Worm (Caenorhabditis elegans) whole organism, L1 larva: ENCODE data around the gene F09C8.1.

Experiments used
- C04F5.9 ChIP-seq: sonication (generic microtip); optimal IDR thresholded peaks from 2 replicates; lab custom pipeline; 2016; ENCODE audit warnings: missing genetic modification characterization, missing compliant biosample characterization
- C16A3.4 ChIP-seq: fragments of 150-350 bp; optimal IDR thresholded peaks from 2 replicates; lab custom pipeline; 2014; ENCODE audit warnings: missing biosample characterization, missing genetic modification characterization
- C34B4.2 ChIP-seq: sonication (generic microtip); optimal IDR thresholded peaks from 2 replicates; lab custom pipeline; 2017; ENCODE audit warnings: mild to moderate bottlenecking, missing genetic modification characterization, missing compliant biosample characterization
- aha-1 ChIP-seq: fragments of 150-350 bp; optimal IDR thresholded peaks from 2 replicates; lab custom pipeline; 2014; ENCODE audit warnings: missing biosample characterization, missing genetic modification characterization
- alr-1 ChIP-seq: fragments of 200-800 bp; sonication (Bioruptor generic); optimal IDR thresholded peaks from 2 replicates; lab custom pipeline; 2018; ENCODE audit warnings: borderline replicate concordance, mild to moderate bottlenecking, missing genetic modification characterization, missing compliant biosample characterization
- aly-2 ChIP-seq: fragments of 150-350 bp; optimal IDR thresholded peaks from 2 replicates; lab custom pipeline; 2014; ENCODE audit warnings: missing biosample characterization, missing genetic modification characterization
- ama-1 ChIP-seq: fragments of 150-350 bp; optimal IDR thresholded peaks from 2 replicates; lab custom pipeline; 2014
- blmp-1 ChIP-seq: fragments of 150-350 bp; optimal IDR thresholded peaks from 2 replicates; lab custom pipeline; 2014; ENCODE audit warnings: missing biosample characterization, missing genetic modification characterization
- ceh-63 ChIP-seq: fragments of 200-800 bp; sonication (Bioruptor generic); optimal IDR thresholded peaks from 2 replicates; lab custom pipeline; 2018; ENCODE audit warnings: mild to moderate bottlenecking, missing genetic modification characterization, missing compliant biosample characterization
- ceh-8 ChIP-seq: fragments of 200-800 bp; sonication (Bioruptor generic); optimal IDR thresholded peaks from 2 replicates; lab custom pipeline; 2018; ENCODE audit warnings: mild to moderate bottlenecking, missing genetic modification characterization, moderate library complexity, missing compliant biosample characterization
- ceh-88 ChIP-seq: fragments of 200-800 bp; sonication (Bioruptor generic); IDR thresholded peaks from 2 replicates; pipeline ENCODE4 v1.3.6; 2022; ENCODE audit warnings: missing genetic modification characterization, missing compliant biosample characterization
- efl-1 ChIP-seq, 4 experiments: fragments of 150-350 bp; optimal IDR thresholded peaks in 3 of 4; peaks in 1 of 4; 1 replicate in 1 of 4; 2 replicates in 3 of 4; lab custom pipeline; 2014; ENCODE audit warnings: missing biosample characterization in 2 of 4, missing genetic modification characterization in 2 of 4, missing genetic modification reagents in 2 of 4
- efl-3 ChIP-seq: fragments of 200-800 bp; sonication (Bioruptor generic); optimal IDR thresholded peaks from 2 replicates; lab custom pipeline; 2018; ENCODE audit warnings: mild to moderate bottlenecking, missing genetic modification characterization, missing compliant biosample characterization
- ets-5 ChIP-seq: fragments of 200-800 bp; sonication (Bioruptor generic); IDR thresholded peaks from 2 replicates; pipeline ENCODE4 v1.3.6; 2022; ENCODE audit warnings: missing genetic modification characterization, missing compliant biosample characterization
- fkh-10 ChIP-seq: sonication (generic microtip); optimal IDR thresholded peaks from 2 replicates; lab custom pipeline; 2017; ENCODE audit warnings: missing biosample characterization, missing genetic modification reagents, missing genetic modification characterization
- fkh-8 ChIP-seq: sonication (generic microtip); optimal IDR thresholded peaks from 2 replicates; lab custom pipeline; 2016; ENCODE audit warnings: mild to moderate bottlenecking, missing genetic modification characterization, missing compliant biosample characterization
- fos-1 ChIP-seq: fragments of 150-350 bp; optimal IDR thresholded peaks from 2 replicates; lab custom pipeline; 2014; ENCODE audit warnings: missing biosample characterization, missing genetic modification characterization
- hlh-17 ChIP-seq: fragments of 200-800 bp; sonication (Bioruptor generic); optimal IDR thresholded peaks from 2 replicates; lab custom pipeline; 2018; ENCODE audit warnings: missing genetic modification characterization, mild to moderate bottlenecking, missing compliant biosample characterization, moderate library complexity, borderline replicate concordance
- hlh-4 ChIP-seq: sonication (generic microtip); optimal IDR thresholded peaks from 2 replicates; lab custom pipeline; 2016; ENCODE audit warnings: mild to moderate bottlenecking, missing genetic modification characterization, missing compliant biosample characterization
- isw-1 ChIP-seq: fragments of 200-800 bp; sonication (Bioruptor generic); IDR thresholded peaks from 2 replicates; pipeline ENCODE4 v1.3.6; 2022; ENCODE audit warnings: missing genetic modification characterization, missing compliant biosample characterization
- lin-14 ChIP-seq: fragments of 200-800 bp; sonication (Bioruptor generic); optimal IDR thresholded peaks from 2 replicates; lab custom pipeline; 2018; ENCODE audit warnings: mild to moderate bottlenecking, missing genetic modification characterization, moderate library complexity, missing compliant biosample characterization
- lin-15B ChIP-seq: fragments of 150-350 bp; sonication (generic microtip); optimal IDR thresholded peaks from 3 replicates; lab custom pipeline; 2014; ENCODE audit warnings: missing biosample characterization, missing genetic modification characterization
- lin-35 ChIP-seq, 2 experiments: fragments of 150-350 bp; optimal IDR thresholded peaks; 2 replicates each; lab custom pipeline; 2014; ENCODE audit warnings: missing biosample characterization in 2 of 2, missing genetic modification characterization in 2 of 2, missing genetic modification reagents in 2 of 2
- lin-39 ChIP-seq: fragments of 150-350 bp; optimal IDR thresholded peaks from 2 replicates; lab custom pipeline; 2014; ENCODE audit warnings: missing biosample characterization, missing genetic modification reagents, missing genetic modification characterization
- lir-3 ChIP-seq: sonication (generic microtip); optimal IDR thresholded peaks from 2 replicates; lab custom pipeline; 2016; ENCODE audit warnings: mild to moderate bottlenecking, missing genetic modification characterization, moderate library complexity, missing compliant biosample characterization; ENCODE audit not compliant: poor library complexity
- lsy-2 ChIP-seq, 2 experiments: fragments of 150-350 bp; optimal IDR thresholded peaks; 2 replicates each; lab custom pipeline; 2014; ENCODE audit warnings: missing biosample characterization in 2 of 2, missing genetic modification characterization in 2 of 2
- mab-9 ChIP-seq: fragments of 200-800 bp; sonication (Bioruptor generic); IDR thresholded peaks from 2 replicates; pipeline ENCODE4 v1.3.6; 2022; ENCODE audit warnings: missing genetic modification reagents, missing genetic modification characterization, missing compliant biosample characterization
- mdl-1 ChIP-seq, 2 experiments: fragments of 150-350 bp; optimal IDR thresholded peaks; 2 replicates each; lab custom pipeline; 2014 to 2017; ENCODE audit warnings: missing biosample characterization in 2 of 2, missing genetic modification characterization in 2 of 2, inconsistent platforms in 1 of 2
- mef-2 ChIP-seq: fragments of 150-350 bp; optimal IDR thresholded peaks from 2 replicates; lab custom pipeline; 2014; ENCODE audit warnings: missing biosample characterization, missing genetic modification characterization
- mep-1 ChIP-seq: fragments of 150-350 bp; optimal IDR thresholded peaks from 2 replicates; lab custom pipeline; 2014; ENCODE audit warnings: missing biosample characterization, missing genetic modification characterization
- nhr-11 ChIP-seq: fragments of 150-350 bp; optimal IDR thresholded peaks from 2 replicates; lab custom pipeline; 2014; ENCODE audit warnings: missing biosample characterization, missing genetic modification characterization
- nhr-19 ChIP-seq: fragments of 200-800 bp; sonication (Bioruptor generic); conservative IDR thresholded peaks from 2 replicates; pipeline ENCODE4 v1.3.6; 2022; ENCODE audit warnings: missing genetic modification characterization, missing compliant biosample characterization
- nhr-47 ChIP-seq: sonication (generic microtip); optimal IDR thresholded peaks from 2 replicates; lab custom pipeline; 2016; ENCODE audit warnings: mild to moderate bottlenecking, missing genetic modification characterization, moderate library complexity, missing compliant biosample characterization
- nhr-71 ChIP-seq: sonication (generic microtip); optimal IDR thresholded peaks from 2 replicates; lab custom pipeline; 2016; ENCODE audit warnings: mild to moderate bottlenecking, missing genetic modification characterization, moderate library complexity, missing compliant biosample characterization
- nhr-77 ChIP-seq: fragments of 150-350 bp; optimal IDR thresholded peaks from 2 replicates; lab custom pipeline; 2014; ENCODE audit warnings: missing biosample characterization, missing genetic modification characterization
- nhr-84 ChIP-seq: sonication (generic microtip); optimal IDR thresholded peaks from 2 replicates; lab custom pipeline; 2017; ENCODE audit warnings: missing biosample characterization, missing genetic modification characterization
- nhr-90 ChIP-seq: sonication (generic microtip); optimal IDR thresholded peaks from 2 replicates; lab custom pipeline; 2016; ENCODE audit warnings: mild to moderate bottlenecking, missing genetic modification characterization, missing compliant biosample characterization; ENCODE audit not compliant: poor library complexity
- pqm-1 ChIP-seq: sonication (generic microtip); optimal IDR thresholded peaks from 3 replicates; lab custom pipeline; 2017; ENCODE audit warnings: missing biosample characterization, missing genetic modification characterization
- rnt-1 ChIP-seq: sonication (generic microtip); optimal IDR thresholded peaks from 2 replicates; lab custom pipeline; 2016; ENCODE audit warnings: mild to moderate bottlenecking, missing genetic modification characterization, moderate library complexity, missing compliant biosample characterization
- snpc-4 ChIP-seq: fragments of 150-350 bp; optimal IDR thresholded peaks from 2 replicates; lab custom pipeline; 2014; ENCODE audit warnings: missing biosample characterization, missing genetic modification characterization
- snu-23 ChIP-seq: sonication (generic microtip); optimal IDR thresholded peaks from 2 replicates; lab custom pipeline; 2016; ENCODE audit warnings: missing genetic modification characterization, missing compliant biosample characterization
- sox-4 ChIP-seq: sonication (generic microtip); optimal IDR thresholded peaks from 2 replicates; lab custom pipeline; 2016; ENCODE audit warnings: missing genetic modification characterization, missing compliant biosample characterization
- sptf-1 ChIP-seq: fragments of 150-350 bp; optimal IDR thresholded peaks from 2 replicates; lab custom pipeline; 2014; ENCODE audit warnings: missing biosample characterization, missing genetic modification characterization
- unc-130 ChIP-seq: fragments of 150-350 bp; optimal IDR thresholded peaks from 2 replicates; lab custom pipeline; 2017; ENCODE audit warnings: missing biosample characterization, missing genetic modification characterization, inconsistent platforms
- unc-30 ChIP-seq: sonication (generic microtip); optimal IDR thresholded peaks from 2 replicates; lab custom pipeline; 2017; ENCODE audit warnings: missing biosample characterization, missing genetic modification characterization
- unc-62 ChIP-seq: fragments of 150-350 bp; optimal IDR thresholded peaks from 2 replicates; lab custom pipeline; 2014; ENCODE audit warnings: missing biosample characterization, missing genetic modification reagents, missing genetic modification characterization
- vab-15 ChIP-seq: sonication (generic microtip); optimal IDR thresholded peaks from 2 replicates; lab custom pipeline; 2017; ENCODE audit warnings: missing genotype, mild to moderate bottlenecking, missing genetic modification characterization, missing compliant biosample characterization
- zag-1 ChIP-seq: fragments of 150-350 bp; optimal IDR thresholded peaks from 2 replicates; lab custom pipeline; 2014; ENCODE audit warnings: missing biosample characterization, missing genetic modification characterization

Gene F09C8.1

ce11 chrX:16209660-16210059, 46.3 kb upstream of the F09C8.1 start (continued):
- TF ChIP-seq nhr-90 (tag; lab: Kevin White, UChicago) (peak; percentile 86), nhr-19 (peak; percentile 91), ceh-63 (GFP tag; lab: Kevin White, UChicago) (no peak), mef-2 (tag; lab: Kevin White, UChicago) (no peak), lsy-2 (tag; optimal IDR thresholded peaks at IDR 0.05; lab: Kevin White, UChicago) (peak; percentile 63 to 73), ceh-88 (peak; percentile 75), hlh-17 (GFP tag; lab: Kevin White, UChicago) (no peak), ets-5 (no peak), lin-14 (GFP tag; lab: Kevin White, UChicago) (peak; percentile 82), lin-15B (tag; lab: Kevin White, UChicago) (no peak), unc-30 (tag; lab: Kevin White, UChicago) (no peak), snu-23 (GFP tag; lab: Kevin White, UChicago) (peak; percentile 93), hlh-4 (tag; lab: Kevin White, UChicago) (no peak), isw-1 (GFP tag; lab: Robert Waterston, UW) (peak; percentile 71), nhr-84 (tag; lab: Kevin White, UChicago) (no peak), efl-3 (GFP tag; lab: Kevin White, UChicago) (peak; percentile 55), nhr-77 (tag; lab: Kevin White, UChicago) (peak; percentile 81), mab-9 (peak; percentile 75), C34B4.2 (tag; lab: Kevin White, UChicago) (no peak), pqm-1 (tag; lab: Kevin White, UChicago) (no peak), efl-1 (optimal IDR thresholded peaks at IDR 0.05; lab: Kevin White, UChicago) (peak; percentile 44 to 51), efl-1 (GFP tag; optimal IDR thresholded peaks at IDR 0.05 in 1 of 2; lab: Kevin White, UChicago) (peak in 1 of 2 experiments; percentile 94), lir-3 (peak; percentile 67), nhr-47 (tag; lab: Kevin White, UChicago) (peak; percentile 94), C16A3.4 (tag; lab: Kevin White, UChicago) (peak; percentile 79), blmp-1 (peak; percentile 9), aha-1 (tag; lab: Kevin White, UChicago) (no peak), sptf-1 (tag; lab: Kevin White, UChicago) (no peak), fkh-8 (peak; percentile 52), snpc-4 (tag; lab: Kevin White, UChicago) (peak; percentile 86), nhr-71 (tag; lab: Kevin White, UChicago) (peak; percentile 85), ama-1 (no peak)
- TF ChIP-seq, all 84 proteins: peak for 53

ce11 chrX:16209122-16209521, 45.8 kb upstream of the F09C8.1 start:
- TF ChIP-seq mdl-1 (tag; optimal IDR thresholded peaks at IDR 0.05; lab: Kevin White, UChicago): no peak
- TF ChIP-seq nhr-90 (tag; lab: Kevin White, UChicago): no peak
- no peak for TF ChIP-seq unc-130
- TF ChIP-seq unc-62 (GFP tag; lab: Kevin White, UChicago): no peak
- no peak for TF ChIP-seq alr-1 (tag; lab: Kevin White, UChicago)
- TF ChIP-seq lsy-2 (tag; optimal IDR thresholded peaks at IDR 0.05; lab: Kevin White, UChicago): no peak
- no peak for TF ChIP-seq lin-39 (tag; lab: Kevin White, UChicago)
- TF ChIP-seq snu-23 (GFP tag; lab: Kevin White, UChicago): no peak
- TF ChIP-seq fos-1 (tag; lab: Kevin White, UChicago): no peak
- no peak for TF ChIP-seq sox-4 (tag; lab: Kevin White, UChicago)
- no peak for TF ChIP-seq nhr-11 (tag; lab: Kevin White, UChicago)

ce11 chrX:16208667-16209066, 45.3 kb upstream of the F09C8.1 start:
- TF ChIP-seq mep-1 (tag; lab: Kevin White, UChicago) (no peak), alr-1 (tag; lab: Kevin White, UChicago) (no peak), vab-15 (tag; lab: Kevin White, UChicago) (no peak), C16A3.4 (tag; lab: Kevin White, UChicago) (no peak), lir-3 (no peak), C04F5.9 (no peak), fkh-10 (GFP tag; lab: Kevin White, UChicago) (no peak), rnt-1 (no peak), aly-2 (no peak), zag-1 (tag; lab: Kevin White, UChicago) (no peak), ceh-8 (GFP tag; lab: Kevin White, UChicago) (no peak), lin-35 (GFP tag; optimal IDR thresholded peaks at IDR 0.05; lab: Kevin White, UChicago) (no peak)
